Fruit fly (Drosophila melanogaster) whole organism, embryonic: ENCODE measurements around the gene spg.

ENCODE experiments used
- Aef1 ChIP-seq: fragments of 200-800 bp; sonication (Bioruptor generic); IDR thresholded peaks from 3 replicates; pipeline ENCODE4 v1.3.6; 2022; ENCODE audit warnings: missing biosample characterization, missing genetic modification characterization
- Asciz ChIP-seq: fragments of 200-800 bp; sonication (Bioruptor generic); optimal IDR thresholded peaks from 2 replicates; lab custom pipeline; 2017; ENCODE audit warnings: missing biosample characterization, mild to moderate bottlenecking, missing genetic modification characterization, missing genetic modification reagents
- CG10267 ChIP-seq: fragments of 200-800 bp; sonication (Bioruptor generic); optimal IDR thresholded peaks from 2 replicates; lab custom pipeline; 2018; ENCODE audit warnings: missing biosample characterization, mild to moderate bottlenecking, missing genetic modification characterization, moderate library complexity
- CG10462 ChIP-seq: fragments of 200-800 bp; sonication (Bioruptor generic); optimal IDR thresholded peaks from 2 replicates; lab custom pipeline; 2016; ENCODE audit warnings: missing biosample characterization, missing genetic modification characterization
- CG10565 ChIP-seq: fragments of 200-800 bp; sonication (Bioruptor generic); optimal IDR thresholded peaks from 3 replicates; lab custom pipeline; 2016; ENCODE audit warnings: missing biosample characterization, mild to moderate bottlenecking, missing genetic modification characterization
- CG12744 ChIP-seq: fragments of 200-800 bp; sonication (Bioruptor generic); optimal IDR thresholded peaks from 2 replicates; lab custom pipeline; 2016; ENCODE audit warnings: missing biosample characterization, missing genetic modification characterization
- CG13123 ChIP-seq: fragments of 200-800 bp; sonication (Bioruptor generic); optimal IDR thresholded peaks from 2 replicates; lab custom pipeline; 2016; ENCODE audit warnings: missing biosample characterization, missing genetic modification characterization
- CG13296 ChIP-seq: fragments of 200-800 bp; sonication (Bioruptor generic); optimal IDR thresholded peaks from 3 replicates; lab custom pipeline; 2018; ENCODE audit warnings: missing biosample characterization, mild to moderate bottlenecking, missing genetic modification characterization
- CG13624 ChIP-seq: fragments of 200-800 bp; sonication (Bioruptor generic); optimal IDR thresholded peaks from 2 replicates; lab custom pipeline; 2016; ENCODE audit warnings: missing biosample characterization, missing genetic modification characterization
- CG15514 ChIP-seq: fragments of 200-800 bp; sonication (Bioruptor generic); optimal IDR thresholded peaks from 3 replicates; lab custom pipeline; 2017; ENCODE audit warnings: missing biosample characterization, missing genetic modification characterization, mild to moderate bottlenecking, moderate library complexity, missing genetic modification reagents
- CG1603 ChIP-seq: fragments of 200-800 bp; sonication (Bioruptor generic); optimal IDR thresholded peaks from 2 replicates; lab custom pipeline; 2019; ENCODE audit warnings: missing biosample characterization, mild to moderate bottlenecking, missing genetic modification characterization, moderate library complexity
- CG2202 ChIP-seq: fragments of 200-800 bp; sonication (Bioruptor generic); optimal IDR thresholded peaks from 2 replicates; lab custom pipeline; 2018; ENCODE audit warnings: missing biosample characterization, mild to moderate bottlenecking, missing genetic modification characterization
- CG2889 ChIP-seq: fragments of 200-800 bp; sonication (Bioruptor generic); IDR thresholded peaks from 3 replicates; pipeline ENCODE4 v1.3.6; 2022; ENCODE audit warnings: missing biosample characterization, missing genetic modification characterization
- CG34224 ChIP-seq: fragments of 200-800 bp; sonication (Bioruptor generic); IDR thresholded peaks from 3 replicates; pipeline ENCODE4 v1.3.6; 2022; ENCODE audit warnings: missing biosample characterization, missing genetic modification characterization; ENCODE audit not compliant: partially characterized antibody
- CG34422 ChIP-seq: fragments of 200-800 bp; sonication (Bioruptor generic); IDR thresholded peaks from 3 replicates; pipeline ENCODE4 v1.3.6; 2022; ENCODE audit warnings: missing biosample characterization, missing genetic modification characterization
- CG4360 ChIP-seq: fragments of 200-800 bp; sonication (Bioruptor generic); IDR thresholded peaks from 2 replicates; pipeline ENCODE4 v1.3.6; 2022; ENCODE audit warnings: missing biosample characterization, missing genetic modification characterization
- CG4617 ChIP-seq: fragments of 200-800 bp; sonication (Bioruptor generic); optimal IDR thresholded peaks from 3 replicates; lab custom pipeline; 2016; ENCODE audit warnings: missing biosample characterization, missing genetic modification characterization, borderline replicate concordance
- CG8281 ChIP-seq: fragments of 200-800 bp; sonication (Bioruptor generic); optimal IDR thresholded peaks from 2 replicates; lab custom pipeline; 2018; ENCODE audit warnings: missing biosample characterization, mild to moderate bottlenecking, missing genetic modification characterization, moderate library complexity
- CG9817 ChIP-seq: fragments of 200-800 bp; sonication (Bioruptor generic); optimal IDR thresholded peaks from 2 replicates; lab custom pipeline; 2018; ENCODE audit warnings: missing biosample characterization, mild to moderate bottlenecking, missing genetic modification characterization, moderate library complexity
- CG9932 ChIP-seq: fragments of 200-800 bp; sonication (Bioruptor generic); IDR thresholded peaks from 2 replicates; pipeline ENCODE4 v1.3.6; 2022; ENCODE audit warnings: missing biosample characterization, missing genetic modification characterization
- CHES-1-like ChIP-seq: fragments of 200-800 bp; sonication (Bioruptor generic); optimal IDR thresholded peaks from 2 replicates; lab custom pipeline; 2016; ENCODE audit warnings: missing biosample characterization, missing genetic modification characterization
- D19B ChIP-seq: fragments of 200-800 bp; sonication (Bioruptor generic); optimal IDR thresholded peaks from 2 replicates; lab custom pipeline; 2017; ENCODE audit warnings: missing biosample characterization, mild to moderate bottlenecking, missing genetic modification characterization
- Dbx ChIP-seq: fragments of 200-800 bp; sonication (Bioruptor generic); IDR thresholded peaks from 3 replicates; pipeline ENCODE4 v1.3.6; 2022; ENCODE audit warnings: missing biosample characterization, missing genetic modification characterization
- Doc3 ChIP-seq: fragments of 200-800 bp; sonication (Bioruptor generic); IDR thresholded peaks from 3 replicates; pipeline ENCODE4 v1.3.6; 2022; ENCODE audit warnings: missing biosample characterization, missing genetic modification characterization; ENCODE audit not compliant: partially characterized antibody
- E2f1 ChIP-seq: fragments of 200-800 bp; sonication (Bioruptor generic); IDR thresholded peaks from 2 replicates; pipeline ENCODE4 v1.3.6; 2022; ENCODE audit warnings: missing biosample characterization, missing genetic modification characterization
- HLH54F ChIP-seq: fragments of 200-800 bp; sonication (Bioruptor generic); optimal IDR thresholded peaks from 3 replicates; lab custom pipeline; 2016; ENCODE audit warnings: missing biosample characterization, missing genetic modification characterization
- Hsf ChIP-seq: fragments of 200-800 bp; sonication (Bioruptor generic); optimal IDR thresholded peaks from 3 replicates; lab custom pipeline; 2016; ENCODE audit warnings: missing biosample characterization, missing genetic modification characterization
- NC2α ChIP-seq: fragments of 200-800 bp; sonication (Bioruptor generic); optimal IDR thresholded peaks from 2 replicates; lab custom pipeline; 2016; ENCODE audit warnings: missing biosample characterization, missing genetic modification characterization
- Rfx ChIP-seq: fragments of 200-800 bp; sonication (Bioruptor generic); IDR thresholded peaks from 2 replicates; pipeline ENCODE4 v1.3.6; 2022; ENCODE audit warnings: missing biosample characterization, missing genetic modification characterization
- Rx ChIP-seq: fragments of 200-800 bp; sonication (Bioruptor generic); IDR thresholded peaks from 2 replicates; pipeline ENCODE4 v1.3.6; 2022; ENCODE audit warnings: missing biosample characterization, missing genetic modification characterization
- Sox102F ChIP-seq: fragments of 200-800 bp; sonication (Bioruptor generic); optimal IDR thresholded peaks from 2 replicates; lab custom pipeline; 2018; ENCODE audit warnings: missing biosample characterization, mild to moderate bottlenecking, missing genetic modification characterization, moderate library complexity
- Usf ChIP-seq: fragments of 200-800 bp; sonication (Bioruptor generic); optimal IDR thresholded peaks from 2 replicates; lab custom pipeline; 2017; ENCODE audit warnings: missing genotype, missing biosample characterization, missing genetic modification characterization
- ash1 ChIP-seq: fragments of 200-800 bp; sonication (Bioruptor generic); optimal IDR thresholded peaks from 2 replicates; lab custom pipeline; 2018; ENCODE audit warnings: missing biosample characterization, mild to moderate bottlenecking, missing genetic modification characterization
- bab2 ChIP-seq: fragments of 200-800 bp; sonication (Bioruptor generic); optimal IDR thresholded peaks from 2 replicates; lab custom pipeline; 2016; ENCODE audit warnings: missing biosample characterization, missing genetic modification characterization
- croc ChIP-seq: fragments of 200-800 bp; sonication (Bioruptor generic); conservative IDR thresholded peaks from 3 replicates; pipeline ENCODE4 v1.3.6; 2022; ENCODE audit warnings: missing biosample characterization, missing genetic modification characterization
- eyg ChIP-seq: fragments of 200-800 bp; sonication (Bioruptor generic); optimal IDR thresholded peaks from 3 replicates; lab custom pipeline; 2016; ENCODE audit warnings: missing biosample characterization, missing genetic modification characterization
- ftz-f1 ChIP-seq: fragments of 200-800 bp; sonication (Bioruptor generic); optimal IDR thresholded peaks from 2 replicates; lab custom pipeline; 2016; ENCODE audit warnings: missing biosample characterization, missing genetic modification characterization
- gce ChIP-seq: fragments of 200-800 bp; sonication (Bioruptor generic); IDR thresholded peaks from 3 replicates; pipeline ENCODE4 v1.3.6; 2022; ENCODE audit warnings: missing biosample characterization, missing genetic modification characterization
- gfzf ChIP-seq: fragments of 200-800 bp; sonication (Bioruptor generic); optimal IDR thresholded peaks from 2 replicates; lab custom pipeline; 2016; ENCODE audit warnings: missing biosample characterization, mild to moderate bottlenecking, missing genetic modification characterization, moderate library complexity
- hb ChIP-seq: fragments of 200-800 bp; sonication (Bioruptor generic); IDR thresholded peaks from 3 replicates; pipeline ENCODE4 v1.3.6; 2022; ENCODE audit warnings: missing biosample characterization, missing genetic modification characterization; ENCODE audit not compliant: partially characterized antibody
- ken ChIP-seq: fragments of 200-800 bp; sonication (Bioruptor generic); IDR thresholded peaks from 3 replicates; pipeline ENCODE4 v1.3.6; 2022; ENCODE audit warnings: missing biosample characterization, missing genetic modification characterization
- nmo ChIP-seq: fragments of 200-800 bp; sonication (Bioruptor generic); optimal IDR thresholded peaks from 2 replicates; lab custom pipeline; 2018; ENCODE audit warnings: missing biosample characterization, mild to moderate bottlenecking, missing genetic modification characterization, moderate library complexity
- phol ChIP-seq: fragments of 200-800 bp; sonication (Bioruptor generic); optimal IDR thresholded peaks from 3 replicates; lab custom pipeline; 2018; ENCODE audit warnings: missing biosample characterization, mild to moderate bottlenecking, missing genetic modification characterization, moderate library complexity
- prd ChIP-seq, 3 experiments: fragments of >200 bp in 2 of 3; fragments of 200-800 bp in 1 of 3; sonication (Bioruptor generic) in 1 of 3; optimal IDR thresholded peaks in 2 of 3; IDR thresholded peaks in 1 of 3; 2 replicates in 2 of 3; 3 replicates in 1 of 3; pipeline versions ENCODE4 v1.3.6 to Lab custom; 2017 to 2022; ENCODE audit warnings: missing biosample characterization in 1 of 3, missing genetic modification characterization in 1 of 3
- pros ChIP-seq: fragments of 200-800 bp; sonication (Bioruptor generic); optimal IDR thresholded peaks from 3 replicates; lab custom pipeline; 2019; ENCODE audit warnings: missing biosample characterization, mild to moderate bottlenecking, missing genetic modification characterization, moderate library complexity
- scrt ChIP-seq: fragments of 200-800 bp; sonication (Bioruptor generic); optimal IDR thresholded peaks from 2 replicates; lab custom pipeline; 2018; ENCODE audit warnings: missing biosample characterization, mild to moderate bottlenecking, missing genetic modification characterization, moderate library complexity
- so ChIP-seq: fragments of 200-800 bp; sonication (Bioruptor generic); IDR thresholded peaks from 3 replicates; pipeline ENCODE4 v1.3.6; 2022; ENCODE audit warnings: missing biosample characterization, missing genetic modification characterization
- trem ChIP-seq: fragments of 200-800 bp; optimal IDR thresholded peaks from 3 replicates; lab custom pipeline; 2019; ENCODE audit warnings: missing biosample characterization, mild to moderate bottlenecking, missing genetic modification characterization, moderate library complexity
- zfh2 ChIP-seq: fragments of 200-800 bp; sonication (Bioruptor generic); optimal IDR thresholded peaks from 2 replicates; lab custom pipeline; 2016; ENCODE audit warnings: missing biosample characterization, missing genetic modification characterization

The spg gene

dm6 chr3R:28810942-28811676, 34.0 kb upstream of the spg start, which contains the start of gene wdn (continued):
- TF ChIP-seq gfzf (no peak), CG2202 (no peak), NC2α (GFP tag; lab: Kevin White, UChicago) (no peak), croc (no peak), CHES-1-like (GFP tag; lab: Kevin White, UChicago) (peak; percentile 35), Hsf (GFP tag; lab: Kevin White, UChicago) (no peak), phol (tag; lab: Kevin White, UChicago) (peak; percentile 100), Sox102F (GFP tag; lab: Kevin White, UChicago) (no peak), zfh2 (GFP tag; lab: Kevin White, UChicago) (peak; percentile 23), trem (peak; percentile 98), CG1603 (peak; percentile 41), ash1 (GFP tag; lab: Kevin White, UChicago) (no peak), prd (optimal IDR thresholded peaks at IDR 0.05; lab: Kevin White, UChicago) (peak in 1 of 2 experiments; percentile 29), prd (GFP tag; IDR thresholded peaks at IDR 0.05; lab: Robert Waterston, UW) (no peak), CG9817 (peak; percentile 16), CG13624 (peak; percentile 59), CG13123 (GFP tag; lab: Kevin White, UChicago) (no peak), CG10267 (peak; percentile 88), hb (GFP tag; lab: Robert Waterston, UW) (no peak), gce (GFP tag; lab: Robert Waterston, UW) (no peak), pros (GFP tag; lab: Kevin White, UChicago) (no peak), CG15514 (GFP tag; lab: Kevin White, UChicago) (peak; percentile 92), CG10565 (GFP tag; lab: Kevin White, UChicago) (no peak), CG13296 (GFP tag; lab: Kevin White, UChicago) (no peak), Rx (GFP tag; lab: Robert Waterston, UW) (no peak), Rfx (peak; percentile 30; the same call in 1 of the 2 replicates), Asciz (GFP tag; lab: Kevin White, UChicago) (no peak), CG9932 (GFP tag; lab: Robert Waterston, UW) (peak; percentile 32; the same call in 1 of the 2 replicates), Doc3 (GFP tag; lab: Robert Waterston, UW) (0 out of 3 replicates have a peak, but pooled peaks have one; percentile 45), CG34224 (peak; percentile 45; the same call in 2 of the 3 replicates), so (GFP tag; lab: Robert Waterston, UW) (no peak), D19B (GFP tag; lab: Kevin White, UChicago) (no peak), CG12744 (GFP tag; lab: Kevin White, UChicago) (no peak), eyg (no peak), CG10462 (GFP tag; lab: Kevin White, UChicago) (no peak), CG2889 (GFP tag; lab: Robert Waterston, UW) (no peak), E2f1 (GFP tag; lab: Robert Waterston, UW) (peak; percentile 50; the same call in 1 of the 2 replicates), Aef1 (GFP tag; lab: Robert Waterston, UW) (peak; percentile 65), ken (GFP tag; lab: Robert Waterston, UW) (no peak), scrt (GFP tag; lab: Kevin White, UChicago) (no peak), Dbx (peak; percentile 53; the same call in 1 of the 3 replicates), ftz-f1 (GFP tag; lab: Kevin White, UChicago) (peak; percentile 73), CG34422 (peak; percentile 92; the same call in 2 of the 3 replicates), CG4360 (GFP tag; lab: Robert Waterston, UW) (peak; percentile 70), CG8281 (no peak), HLH54F (GFP tag; lab: Kevin White, UChicago) (no peak), Usf (GFP tag; lab: Kevin White, UChicago) (no peak), bab2 (GFP tag; lab: Kevin White, UChicago) (peak; percentile 2), CG4617 (GFP tag; lab: Kevin White, UChicago) (peak; percentile 5), nmo (GFP tag; lab: Kevin White, UChicago) (no peak)
